Fruit fly (Drosophila melanogaster) whole organism, prepupa: ENCODE data around the gene mRpL20.

ENCODE experiments used
- Blimp-1 ChIP-seq: fragments of 200-800 bp; sonication (Bioruptor generic); optimal IDR thresholded peaks from 3 replicates; lab custom pipeline; 2017; ENCODE audit warnings: missing biosample characterization, missing genetic modification characterization, mild to moderate bottlenecking, moderate library complexity, missing genetic modification reagents
- CG10631 ChIP-seq: fragments of 200-800 bp; sonication (Bioruptor generic); optimal IDR thresholded peaks from 2 replicates; lab custom pipeline; 2016; ENCODE audit warnings: missing biosample characterization, missing genetic modification characterization
- CG10669 ChIP-seq: fragments of 200-800 bp; sonication (Bioruptor generic); optimal IDR thresholded peaks from 3 replicates; lab custom pipeline; 2018; ENCODE audit warnings: missing biosample characterization, mild to moderate bottlenecking, missing genetic modification characterization, moderate library complexity
- CG11294 ChIP-seq: fragments of 200-800 bp; sonication (Bioruptor generic); IDR thresholded peaks from 2 replicates; pipeline ENCODE4 v1.3.6; 2022; ENCODE audit warnings: missing biosample characterization, missing genetic modification characterization
- CG11902 ChIP-seq: fragments of 200-800 bp; sonication (Bioruptor generic); optimal IDR thresholded peaks from 3 replicates; lab custom pipeline; 2016; ENCODE audit warnings: missing biosample characterization, missing genetic modification characterization
- CG15336 ChIP-seq: fragments of 200-800 bp; sonication (Bioruptor generic); IDR thresholded peaks from 2 replicates; pipeline ENCODE4 v1.3.6; 2022; ENCODE audit warnings: missing biosample characterization, missing genetic modification characterization
- CG1621 ChIP-seq: fragments of 200-800 bp; sonication (Bioruptor generic); optimal IDR thresholded peaks from 3 replicates; lab custom pipeline; 2018; ENCODE audit warnings: missing biosample characterization, mild to moderate bottlenecking, missing genetic modification characterization
- CG16779 ChIP-seq: fragments of 200-800 bp; sonication (Bioruptor generic); optimal IDR thresholded peaks from 3 replicates; lab custom pipeline; 2017; ENCODE audit warnings: missing biosample characterization, mild to moderate bottlenecking, missing genetic modification characterization
- CG3032 ChIP-seq: fragments of 200-800 bp; optimal IDR thresholded peaks from 2 replicates; lab custom pipeline; 2019; ENCODE audit warnings: missing biosample characterization, mild to moderate bottlenecking, missing genetic modification characterization, moderate library complexity
- CG4318 ChIP-seq: fragments of 200-800 bp; sonication (Bioruptor generic); optimal IDR thresholded peaks from 3 replicates; lab custom pipeline; 2017; ENCODE audit warnings: missing biosample characterization, mild to moderate bottlenecking, missing genetic modification characterization
- CG6163 ChIP-seq: fragments of 200-800 bp; sonication (Bioruptor generic); IDR thresholded peaks from 3 replicates; pipeline ENCODE4 v1.3.6; 2022; ENCODE audit warnings: missing biosample characterization, missing genetic modification characterization
- CG6276 ChIP-seq: fragments of 200-800 bp; sonication (Bioruptor generic); optimal IDR thresholded peaks from 2 replicates; lab custom pipeline; 2017; ENCODE audit warnings: missing biosample characterization, mild to moderate bottlenecking, missing genetic modification characterization
- CG6792 ChIP-seq: fragments of 200-800 bp; sonication (Bioruptor generic); optimal IDR thresholded peaks from 3 replicates; lab custom pipeline; 2016; ENCODE audit warnings: missing biosample characterization, missing genetic modification characterization
- CG6854 ChIP-seq: fragments of 200-800 bp; sonication (Bioruptor generic); optimal IDR thresholded peaks from 2 replicates; lab custom pipeline; 2017; ENCODE audit warnings: missing biosample characterization, mild to moderate bottlenecking, missing genetic modification characterization
- CG7368 ChIP-seq: fragments of 200-800 bp; sonication (Bioruptor generic); optimal IDR thresholded peaks from 3 replicates; lab custom pipeline; 2016; ENCODE audit warnings: missing biosample characterization, missing genetic modification characterization
- CG8119 ChIP-seq: fragments of 200-800 bp; sonication (Bioruptor generic); IDR thresholded peaks from 3 replicates; pipeline ENCODE4 v1.3.6; 2022; ENCODE audit warnings: missing biosample characterization, missing genetic modification characterization
- CG8632 ChIP-seq: fragments of 200-800 bp; sonication (Bioruptor generic); optimal IDR thresholded peaks from 3 replicates; lab custom pipeline; 2016; ENCODE audit warnings: missing biosample characterization, missing genetic modification characterization
- Eip78C ChIP-seq: fragments of 200-800 bp; sonication (Bioruptor generic); peaks from one replicate; lab custom pipeline; 2016; ENCODE audit warnings: missing biosample characterization, missing genetic modification characterization
- Eip93F ChIP-seq: fragments of 200-800 bp; sonication (Bioruptor generic); optimal IDR thresholded peaks from 2 replicates; lab custom pipeline; 2016; ENCODE audit warnings: missing biosample characterization, mild to moderate bottlenecking, missing genetic modification characterization
- Ets21C ChIP-seq: fragments of 200-800 bp; sonication (Bioruptor generic); optimal IDR thresholded peaks from 3 replicates; lab custom pipeline; 2016; ENCODE audit warnings: missing biosample characterization, missing genetic modification characterization
- Gug ChIP-seq: fragments of 200-800 bp; sonication (Bioruptor generic); IDR thresholded peaks from 2 replicates; pipeline ENCODE4 v1.3.6; 2022; ENCODE audit warnings: missing biosample characterization, missing genetic modification characterization
- Hr38 ChIP-seq: sonication (Bioruptor generic); optimal IDR thresholded peaks from 2 replicates; lab custom pipeline; 2016; ENCODE audit warnings: missing biosample characterization, missing genetic modification characterization
- Hr39 ChIP-seq: fragments of 200-800 bp; sonication (Bioruptor generic); optimal IDR thresholded peaks from 2 replicates; lab custom pipeline; 2016; ENCODE audit warnings: missing biosample characterization, missing genetic modification characterization
- Hr4 ChIP-seq: fragments of 200-800 bp; sonication (Bioruptor generic); optimal IDR thresholded peaks from 3 replicates; lab custom pipeline; 2016; ENCODE audit warnings: missing biosample characterization, missing genetic modification characterization
- Met ChIP-seq: fragments of 200-800 bp; sonication (Bioruptor generic); optimal IDR thresholded peaks from 3 replicates; lab custom pipeline; 2016; ENCODE audit warnings: missing biosample characterization, missing genetic modification characterization
- OdsH ChIP-seq: fragments of 200-800 bp; sonication (Bioruptor generic); optimal IDR thresholded peaks from 3 replicates; lab custom pipeline; 2016; ENCODE audit warnings: missing biosample characterization, missing genetic modification characterization
- Smox ChIP-seq: fragments of 200-800 bp; sonication (Bioruptor generic); optimal IDR thresholded peaks from 3 replicates; lab custom pipeline; 2016; ENCODE audit warnings: missing biosample characterization, missing genetic modification characterization
- Sox14 ChIP-seq: fragments of 200-800 bp; sonication (Bioruptor generic); optimal IDR thresholded peaks from 3 replicates; lab custom pipeline; 2016; ENCODE audit warnings: missing biosample characterization, missing genetic modification characterization
- Sox15 ChIP-seq: fragments of 200-800 bp; sonication (Bioruptor generic); optimal IDR thresholded peaks from 3 replicates; lab custom pipeline; 2016; ENCODE audit warnings: missing biosample characterization, missing genetic modification characterization
- achi ChIP-seq: fragments of 200-800 bp; sonication (Bioruptor generic); optimal IDR thresholded peaks from 3 replicates; lab custom pipeline; 2016; ENCODE audit warnings: missing biosample characterization, missing genetic modification characterization
- acj6 ChIP-seq: fragments of 200-800 bp; sonication (Bioruptor generic); optimal IDR thresholded peaks from 3 replicates; lab custom pipeline; 2016; ENCODE audit warnings: missing biosample characterization, missing genetic modification characterization
- cyc ChIP-seq: fragments of 200-800 bp; sonication (Bioruptor generic); optimal IDR thresholded peaks from 3 replicates; lab custom pipeline; 2016; ENCODE audit warnings: missing biosample characterization, missing genetic modification characterization
- dac ChIP-seq: fragments of 200-800 bp; sonication (Bioruptor generic); optimal IDR thresholded peaks from 2 replicates; lab custom pipeline; 2017; ENCODE audit warnings: missing biosample characterization, mild to moderate bottlenecking, missing genetic modification characterization
- dsx ChIP-seq: fragments of 200-800 bp; optimal IDR thresholded peaks from 3 replicates; lab custom pipeline; 2019; ENCODE audit warnings: missing biosample characterization, mild to moderate bottlenecking, missing genetic modification characterization, moderate library complexity; ENCODE audit not compliant: poor library complexity, severe bottlenecking
- eg ChIP-seq: fragments of 200-800 bp; sonication (Bioruptor generic); IDR thresholded peaks from 3 replicates; pipeline ENCODE4 v1.3.6; 2022; ENCODE audit warnings: missing biosample characterization, missing genetic modification characterization
- fd59A ChIP-seq: fragments of 200-800 bp; sonication (Bioruptor generic); optimal IDR thresholded peaks from 2 replicates; lab custom pipeline; 2017; ENCODE audit warnings: missing biosample characterization, mild to moderate bottlenecking, missing genetic modification characterization, missing genetic modification reagents
- fd85E ChIP-seq: fragments of 200-800 bp; sonication (Bioruptor generic); optimal IDR thresholded peaks from 3 replicates; lab custom pipeline; 2016; ENCODE audit warnings: missing biosample characterization, missing genetic modification characterization
- fkh ChIP-seq: fragments of 200-800 bp; sonication (Bioruptor generic); optimal IDR thresholded peaks from 3 replicates; lab custom pipeline; 2017; ENCODE audit warnings: missing biosample characterization, mild to moderate bottlenecking, missing genetic modification characterization, moderate library complexity
- lz ChIP-seq: fragments of 200-800 bp; sonication (Bioruptor generic); optimal IDR thresholded peaks from 3 replicates; lab custom pipeline; 2016; ENCODE audit warnings: missing biosample characterization, missing genetic modification characterization
- pdm3 ChIP-seq: fragments of 200-800 bp; sonication (Bioruptor generic); optimal IDR thresholded peaks from 3 replicates; lab custom pipeline; 2016; ENCODE audit warnings: missing biosample characterization, missing genetic modification characterization
- ss ChIP-seq, 2 experiments: fragments of 200-800 bp; sonication (Bioruptor generic); optimal IDR thresholded peaks; 2 replicates in 1 of 2; 3 replicates in 1 of 2; lab custom pipeline; 2017 to 2018; ENCODE audit warnings: mild to moderate bottlenecking in 2 of 2, missing biosample characterization in 2 of 2, missing genetic modification characterization in 2 of 2, moderate library complexity in 1 of 2
- svp ChIP-seq: fragments of 200-800 bp; sonication (Bioruptor generic); peaks from one replicate; lab custom pipeline; 2016; ENCODE audit warnings: missing biosample characterization, missing genetic modification characterization
- topi ChIP-seq: fragments of 200-800 bp; sonication (Bioruptor generic); optimal IDR thresholded peaks from 3 replicates; lab custom pipeline; 2016; ENCODE audit warnings: missing biosample characterization, missing genetic modification characterization
- vri ChIP-seq: fragments of 200-800 bp; sonication (Bioruptor generic); optimal IDR thresholded peaks from 3 replicates; lab custom pipeline; 2016; ENCODE audit warnings: missing biosample characterization, mild to moderate bottlenecking, missing genetic modification characterization

The mRpL20 gene

DNA sequence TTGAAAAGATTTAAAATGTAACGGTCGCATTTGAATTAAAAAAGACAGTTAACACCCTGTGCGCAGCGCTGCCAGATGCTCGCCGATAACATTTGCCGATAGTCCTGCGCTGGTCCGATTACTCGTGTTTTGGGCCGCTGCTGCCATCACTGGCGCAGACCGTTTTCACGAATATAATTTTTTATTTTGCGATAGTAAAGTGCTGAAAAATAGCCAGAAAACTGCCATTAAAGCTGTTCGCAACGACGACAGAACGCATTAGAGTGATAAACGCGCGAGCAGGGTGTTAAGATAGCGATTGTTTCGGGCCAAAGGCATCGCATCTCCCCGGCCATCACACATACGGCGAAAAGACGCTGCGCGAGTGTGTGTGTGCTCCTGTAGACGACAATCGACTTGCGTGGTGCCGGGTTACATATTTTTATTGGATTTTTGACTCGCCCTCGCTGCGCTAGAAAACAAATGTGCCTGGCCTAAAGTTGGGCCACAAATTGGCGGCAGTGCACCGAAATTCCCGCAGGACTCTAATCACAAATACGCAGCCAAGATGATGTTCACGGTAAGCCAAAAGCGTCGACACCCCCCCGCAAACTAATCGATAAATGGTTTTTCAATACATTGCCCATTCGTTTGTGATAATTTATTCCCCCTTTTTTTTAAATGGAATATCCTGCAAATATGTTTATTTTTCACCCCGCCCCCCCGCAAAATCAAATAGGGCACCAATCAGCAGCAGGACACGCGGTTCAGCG is 19.2 kb upstream of the mRpL20 start, which contains the start of gene Srrm1 (continued):
- TF ChIP-seq Hr4 = no peak
- peak; percentile 21 for TF ChIP-seq topi (GFP tag; lab: Kevin White, UChicago)
- TF ChIP-seq Eip93F (GFP tag; lab: Kevin White, UChicago) = no peak
- no peak for TF ChIP-seq CG6276 (GFP tag; lab: Kevin White, UChicago)
- TF ChIP-seq vri (GFP tag; lab: Kevin White, UChicago) = no peak
- TF ChIP-seq Hr39 (GFP tag; lab: Kevin White, UChicago) = peak; percentile 10
- no peak for TF ChIP-seq achi (GFP tag; lab: Kevin White, UChicago)
- TF ChIP-seq CG8119 (GFP tag; lab: Robert Waterston, UW) = no peak
- no peak for TF ChIP-seq eg (GFP tag; lab: Robert Waterston, UW)
- TF ChIP-seq cyc (GFP tag; lab: Kevin White, UChicago) = peak; percentile 24
- TF ChIP-seq acj6 (GFP tag; lab: Kevin White, UChicago) = no peak
- no peak for TF ChIP-seq pdm3 (GFP tag; lab: Kevin White, UChicago)
- 0 out of 2 replicates have a peak, but pooled peaks have one; percentile 13 for TF ChIP-seq CG15336 (GFP tag; lab: Robert Waterston, UW)
- no peak for TF ChIP-seq Sox14 (GFP tag; lab: Kevin White, UChicago)
- peak; percentile 15 for TF ChIP-seq Met (GFP tag; lab: Kevin White, UChicago)
- TF ChIP-seq Smox (GFP tag; lab: Kevin White, UChicago) = no peak

DNA sequence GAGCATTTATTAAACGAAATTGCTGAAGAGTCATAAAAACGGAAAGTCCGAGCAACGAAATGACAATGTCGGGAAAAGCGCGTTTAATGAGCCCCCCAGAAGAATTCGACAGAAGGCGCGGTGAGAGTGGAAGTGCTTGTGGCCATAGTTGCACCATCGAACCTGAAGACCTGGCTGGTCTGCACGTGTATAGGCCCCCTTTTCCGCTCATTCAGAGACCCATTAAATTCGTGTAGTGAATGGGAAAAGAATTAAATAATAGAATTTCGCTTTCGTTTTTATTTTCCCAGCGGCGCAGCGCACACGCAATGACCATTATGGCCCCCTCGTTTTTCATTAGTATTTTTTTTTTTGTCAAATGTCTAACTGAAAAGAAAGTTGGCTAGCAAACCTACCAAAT is 15.7 kb upstream of the mRpL20 start:
- no peak for TF ChIP-seq CG8632
- no peak for TF ChIP-seq CG6792 (GFP tag; lab: Kevin White, UChicago)
- no peak for TF ChIP-seq CG7368
- no peak for TF ChIP-seq CG6854
- TF ChIP-seq eg (GFP tag; lab: Robert Waterston, UW) = no peak
- TF ChIP-seq CG4318 = no peak
- TF ChIP-seq lz (GFP tag; lab: Kevin White, UChicago) = no peak
- TF ChIP-seq Hr39 (GFP tag; lab: Kevin White, UChicago) = no peak
- no peak for TF ChIP-seq CG8119 (GFP tag; lab: Robert Waterston, UW)
- TF ChIP-seq CG11902 (GFP tag; lab: Kevin White, UChicago) = no peak
- no peak for TF ChIP-seq fkh
- no peak for TF ChIP-seq cyc (GFP tag; lab: Kevin White, UChicago)
- TF ChIP-seq CG11294 (GFP tag; lab: Robert Waterston, UW) = no peak

DNA sequence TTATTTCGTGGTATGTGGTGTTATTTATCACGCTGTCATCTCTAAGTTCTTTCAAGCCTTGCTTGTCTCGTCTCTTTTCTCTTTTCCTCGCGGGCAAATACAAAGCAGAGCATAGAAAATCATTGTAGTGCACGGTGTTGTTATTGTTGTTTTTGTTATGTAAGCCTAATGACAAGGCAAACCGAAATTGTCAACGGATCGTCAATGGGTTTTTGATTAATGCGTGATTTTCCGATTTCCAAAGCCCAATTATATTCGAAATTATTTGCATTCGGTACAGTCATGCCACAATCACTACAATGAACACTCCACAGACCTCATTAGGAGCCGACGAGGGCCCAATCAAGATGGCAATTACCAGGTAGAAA is 15.2 kb upstream of the mRpL20 start:
- TF ChIP-seq CG10631 (GFP tag; lab: Kevin White, UChicago) = peak; percentile 11
- TF ChIP-seq svp (GFP tag; lab: Kevin White, UChicago) = no peak
- TF ChIP-seq OdsH (GFP tag; lab: Kevin White, UChicago) = no peak
- no peak for TF ChIP-seq cyc (GFP tag; lab: Kevin White, UChicago)
- no peak for TF ChIP-seq ss (GFP tag; optimal IDR thresholded peaks at IDR 0.05; lab: Kevin White, UChicago)

DNA sequence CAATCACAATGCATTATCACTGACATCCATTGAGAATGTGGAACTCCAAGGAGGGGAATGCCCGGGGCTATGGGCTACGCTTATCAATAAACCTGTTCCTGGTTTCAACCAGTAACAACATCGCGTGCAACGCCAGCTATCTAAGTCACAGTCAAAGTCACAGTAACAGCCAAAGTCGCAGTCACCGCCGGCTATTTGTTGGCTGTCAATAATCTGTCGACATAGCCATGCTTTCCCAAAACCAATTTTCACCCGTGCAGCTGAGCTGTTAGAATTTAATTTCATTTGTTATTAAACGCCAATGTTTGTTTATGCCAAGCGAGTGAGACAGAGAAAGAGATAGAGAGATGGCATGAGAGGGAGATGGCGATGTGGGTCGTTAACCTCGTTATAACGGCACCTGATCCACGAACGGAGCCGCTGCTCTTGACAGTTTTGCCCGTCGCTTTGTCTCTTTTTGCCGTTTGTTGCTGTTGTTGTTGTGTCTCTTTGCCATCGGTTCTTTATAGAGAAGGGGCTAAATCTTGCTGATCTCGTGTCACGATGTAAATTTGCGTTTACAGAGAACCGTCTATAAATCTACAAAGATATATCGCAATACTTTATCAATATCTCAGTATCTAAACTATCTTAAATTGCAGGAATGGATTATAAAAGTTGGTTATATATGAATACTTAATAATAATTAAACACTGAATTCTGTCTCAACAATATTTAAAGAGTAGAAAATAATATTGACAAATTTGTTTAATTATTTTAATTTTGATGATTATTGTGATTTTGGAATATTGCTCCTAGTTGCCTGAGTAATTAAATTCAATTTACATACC is 14.6 kb upstream of the mRpL20 start:
- TF ChIP-seq CG6276 (GFP tag; lab: Kevin White, UChicago) (peak; percentile 5), fd85E (no peak), CG8632 (no peak), fd59A (GFP tag; lab: Kevin White, UChicago) (no peak), CG1621 (tag; lab: Kevin White, UChicago) (no peak), OdsH (GFP tag; lab: Kevin White, UChicago) (peak; percentile 25), svp (GFP tag; lab: Kevin White, UChicago) (peak; percentile 89), Gug (GFP tag; lab: Robert Waterston, UW) (no peak), Blimp-1 (GFP tag; lab: Kevin White, UChicago) (no peak), CG6163 (no peak), Eip78C (GFP tag; lab: Kevin White, UChicago) (peak; percentile 54), CG8119 (GFP tag; lab: Robert Waterston, UW) (no peak), CG16779 (tag; lab: Kevin White, UChicago) (no peak), Sox15 (GFP tag; lab: Kevin White, UChicago) (no peak), Hr38 (GFP tag; lab: Kevin White, UChicago) (no peak), CG3032 (tag; lab: Kevin White, UChicago) (peak; percentile 33), Hr4 (no peak), CG10669 (GFP tag; lab: Kevin White, UChicago) (no peak), Ets21C (no peak), dsx (GFP tag; lab: Kevin White, UChicago) (no peak), dac (GFP tag; lab: Kevin White, UChicago) (no peak)
